Fruit fly (Drosophila melanogaster): ENCODE measurements around the gene lace.

The lace gene

dm6 chr2L:15458076-15458475 is 40.9 kb upstream of the lace start:
- TF ChIP-seq tin (GFP tag; optimal IDR thresholded peaks at IDR 0.05) (no peak), CG10979 (tag; optimal IDR thresholded peaks at IDR 0.05) (peak; percentile 11), NK7.1 (GFP tag; optimal IDR thresholded peaks at IDR 0.05) (no peak), Doc3 (GFP tag; IDR thresholded peaks at IDR 0.05; ENCODE audit: partially characterized antibody) (0 out of 3 replicates have a peak, but pooled peaks have one; percentile 28), CG9727 (GFP tag; optimal IDR thresholded peaks at IDR 0.05) (peak; percentile 47), NC2β (GFP tag; optimal IDR thresholded peaks at IDR 0.05) (no peak), CG15696 (tag; optimal IDR thresholded peaks at IDR 0.05) (peak; percentile 60), Hr39 (optimal IDR thresholded peaks at IDR 0.05) (no peak), CG18262 (tag; optimal IDR thresholded peaks at IDR 0.05) (peak; percentile 38), dmrt11E (tag; optimal IDR thresholded peaks at IDR 0.05) (peak; percentile 39), Xrp1 (GFP tag; IDR thresholded peaks at IDR 0.05) (0 out of 2 replicates have a peak, but pooled peaks have one; percentile 9), gem (tag; optimal IDR thresholded peaks at IDR 0.05) (peak; percentile 13), CG11093 (GFP tag; IDR thresholded peaks at IDR 0.05) (no peak), TFAM (GFP tag; optimal IDR thresholded peaks at IDR 0.05) (no peak), Med (GFP tag) (peak; percentile 2), CG12155 (GFP tag; optimal IDR thresholded peaks at IDR 0.05) (no peak), CG2712 (tag; optimal IDR thresholded peaks at IDR 0.05) (peak; percentile 1), Lhr (GFP tag; optimal IDR thresholded peaks at IDR 0.05) (no peak), CG14710 (tag; optimal IDR thresholded peaks at IDR 0.05) (peak; percentile 27), CG17361 (GFP tag; IDR thresholded peaks at IDR 0.05) (peak; percentile 34; the same call in 1 of the 3 replicates), lola (GFP tag; optimal IDR thresholded peaks at IDR 0.05) (peak in 1 of 3 experiments; percentile 44)

dm6 chr2L:15458919-15459318 is 40.0 kb upstream of the lace start:
- TF ChIP-seq CG12155 (GFP tag; optimal IDR thresholded peaks at IDR 0.05) = no peak
- peak; percentile 9 for TF ChIP-seq lbe (GFP tag; optimal IDR thresholded peaks at IDR 0.05)

DNA sequence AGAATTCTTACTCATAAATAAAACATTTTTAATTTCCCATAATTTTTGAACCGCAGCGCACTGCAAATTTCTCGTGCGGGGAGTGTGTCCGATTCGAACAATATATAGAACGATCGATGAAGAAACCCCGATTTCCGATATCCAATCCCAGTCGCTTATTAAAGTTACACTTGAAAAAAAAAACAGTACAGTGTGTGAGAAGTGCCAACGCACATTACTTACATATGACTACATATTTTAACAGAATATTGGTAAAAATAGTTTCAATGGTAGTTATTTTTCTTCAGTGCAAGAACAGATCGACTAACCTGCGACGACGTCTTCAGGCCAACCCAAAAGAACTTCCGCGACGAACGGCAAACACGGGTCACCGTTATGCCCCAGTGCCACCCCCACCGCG is 35.9 kb upstream of the lace start:
- TF ChIP-seq sens (GFP tag) = peak; percentile 47
- TF ChIP-seq CG15073 (GFP tag; optimal IDR thresholded peaks at IDR 0.05) = no peak
- TF ChIP-seq Ets65A (GFP tag) = peak; percentile 7
- no peak for TF ChIP-seq MTF-1 (GFP tag; optimal IDR thresholded peaks at IDR 0.05; ENCODE audit: borderline replicate concordance)

DNA sequence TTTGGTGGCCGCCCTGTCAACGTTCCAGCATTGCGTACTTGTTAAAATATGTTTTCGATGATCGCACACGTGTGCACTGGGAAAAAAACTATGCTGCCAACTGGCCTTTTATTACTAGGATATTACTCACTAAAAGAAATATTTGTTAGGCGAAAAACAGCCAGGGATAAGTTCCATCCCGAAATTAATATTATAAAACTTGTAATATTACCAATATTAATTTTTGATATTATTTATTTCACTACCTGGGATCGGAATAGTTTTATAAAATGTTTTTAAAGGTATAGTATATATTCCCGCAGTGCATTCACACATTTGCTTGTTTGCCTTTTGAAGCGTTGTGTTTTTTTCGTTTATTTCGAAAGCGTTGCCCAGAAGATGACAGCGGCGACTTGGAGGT is 35.4 kb upstream of the lace start:
- TF ChIP-seq bcd (GFP tag; optimal IDR thresholded peaks at IDR 0.05) (no peak), CG3281 (GFP tag; optimal IDR thresholded peaks at IDR 0.05) (no peak), Mes4 (GFP tag; optimal IDR thresholded peaks at IDR 0.05) (no peak), jigr1 (GFP tag; IDR thresholded peaks at IDR 0.05) (no peak), HHEX (GFP tag; optimal IDR thresholded peaks at IDR 0.05) (no peak), rib (GFP tag; IDR thresholded peaks at IDR 0.05) (no peak), vvl (GFP tag; IDR thresholded peaks at IDR 0.05) (no peak), CG4282 (GFP tag; optimal IDR thresholded peaks at IDR 0.05) (no peak), lbe (GFP tag; optimal IDR thresholded peaks at IDR 0.05) (peak; percentile 25), CG31441 (GFP tag; IDR thresholded peaks at IDR 0.05) (peak; percentile 20; the same call in 1 of the 2 replicates), Med (GFP tag) (no peak), CG8765 (GFP tag; IDR thresholded peaks at IDR 0.05) (no peak), fd102C (GFP tag; optimal IDR thresholded peaks at IDR 0.05) (no peak), CG11695 (GFP tag; IDR thresholded peaks at IDR 0.05) (no peak), row (GFP tag; IDR thresholded peaks at IDR 0.05) (peak; percentile 27; the same call in 1 of the 3 replicates), CG2202 (tag; optimal IDR thresholded peaks at IDR 0.05) (no peak), CG10979 (tag; optimal IDR thresholded peaks at IDR 0.05) (peak; percentile 35), crc (GFP tag; optimal IDR thresholded peaks at IDR 0.05) (no peak), nom (GFP tag; optimal IDR thresholded peaks at IDR 0.05) (no peak), CG17328 (GFP tag; IDR thresholded peaks at IDR 0.05) (no peak), zen (tag; optimal IDR thresholded peaks at IDR 0.05) (peak; percentile 9), lmd (GFP tag; IDR thresholded peaks at IDR 0.05) (no peak), NFAT (GFP tag; IDR thresholded peaks at IDR 0.05) (no peak), wor (GFP tag; IDR thresholded peaks at IDR 0.05) (no peak), Max (GFP tag; optimal IDR thresholded peaks at IDR 0.05) (no peak)

Data from whole organism, embryonic.